Worm (Caenorhabditis elegans): ENCODE results near the gene srz-103.
"Not testable (repeated sequence)": the region's sequence is repeated elsewhere in the genome, so short reads cannot be mapped to it uniquely, and the experiment has no call there.

Gene srz-103

ce11 chrV:16666647-16667046 lies 12.5 kb downstream of the srz-103 start, which contains the start of gene F14F8.14:
Gene F14F8.14 (minus strand): TSS chrV:16666747.
- TF ChIP-seq repo-1 (tag; optimal IDR thresholded peaks at IDR 0.05) (no peak), mes-4 (tag; optimal IDR thresholded peaks at IDR 0.05) (no peak), lin-26 (GFP tag; IDR thresholded peaks at IDR 0.05) (no peak), gei-17 (GFP tag; optimal IDR thresholded peaks at IDR 0.05) (no peak), B0035.1 (tag; optimal IDR thresholded peaks at IDR 0.05) (no peak), lsl-1 (GFP tag; optimal IDR thresholded peaks at IDR 0.05) (no peak), D2030.7 (GFP tag; IDR thresholded peaks at IDR 0.05) (no peak), ztf-25 (GFP tag; IDR thresholded peaks at IDR 0.05) (no peak), ceh-91 (GFP tag; IDR thresholded peaks at IDR 0.05) (no peak)

ce11 chrV:16660816-16661215 lies 18.3 kb downstream of the srz-103 start, which contains the start of gene Y70C5B.2:
Gene Y70C5B.2 (minus strand): TSS chrV:16660916.
- TF ChIP-seq T26A5.8 (tag; optimal IDR thresholded peaks at IDR 0.05); hrde-1 (tag; optimal IDR thresholded peaks at IDR 0.05; ENCODE audit: borderline replicate concordance); B0019.2 (GFP tag; conservative IDR thresholded peaks at IDR 0.05): not testable (repeated sequence)

DNA sequence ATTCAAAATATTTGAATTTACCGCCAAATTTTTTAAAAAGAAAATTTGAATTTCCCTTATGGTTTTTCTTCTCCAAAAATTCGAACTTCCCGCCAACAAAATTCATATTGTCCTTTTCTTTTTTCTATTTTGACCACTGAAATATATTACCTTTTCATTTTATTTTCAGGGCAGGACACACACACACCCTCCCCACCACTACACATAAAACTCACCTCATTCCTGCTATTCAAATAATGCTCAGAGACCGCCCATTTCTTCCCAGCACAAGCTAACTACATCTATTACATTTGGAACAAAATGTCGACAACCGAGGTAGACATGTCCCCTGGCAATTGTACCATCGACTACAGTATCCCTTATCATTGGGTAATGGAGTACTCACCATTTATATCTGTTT lies 24.9 kb downstream of the srz-103 start, which contains the start of gene W06G6.15:
W06G6.15 (plus strand) TSS at position 301 of the 400 bp plus-strand sequence.
- TF ChIP-seq ZK185.1 (tag; optimal IDR thresholded peaks at IDR 0.05; ENCODE audit: poor library complexity, severe bottlenecking); athp-1 (tag; optimal IDR thresholded peaks at IDR 0.05); ceh-100 (GFP tag; IDR thresholded peaks at IDR 0.05): not testable (repeated sequence)

DNA sequence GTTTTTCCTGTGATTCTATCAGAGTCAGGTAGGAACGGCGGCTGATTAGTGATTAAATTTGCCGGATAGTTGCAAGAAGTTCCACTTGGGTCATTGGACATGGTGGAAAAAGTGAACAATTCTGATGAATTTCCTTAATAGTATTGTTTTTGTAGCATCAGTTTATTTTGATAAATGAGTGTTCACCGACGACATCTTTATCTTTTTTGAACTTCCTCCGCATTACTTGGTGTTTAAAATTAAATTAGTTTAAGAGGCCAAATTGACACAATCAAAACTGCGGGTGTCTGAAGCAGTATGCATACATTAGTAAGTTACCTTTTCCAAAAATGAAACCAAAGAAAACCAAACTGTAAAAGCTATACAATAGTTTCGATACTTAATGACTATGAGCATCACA lies 29.9 kb downstream of the srz-103 start, which contains the start of gene W06G6.11:
W06G6.11 (minus strand) TSS at position 101 of the 400 bp plus-strand sequence.
- TF ChIP-seq ztf-6 (GFP tag; IDR thresholded peaks at IDR 0.05); rec-8 (tag; optimal IDR thresholded peaks at IDR 0.05); aptf-2 (GFP tag; conservative IDR thresholded peaks at IDR 0.05): not testable (repeated sequence)

DNA sequence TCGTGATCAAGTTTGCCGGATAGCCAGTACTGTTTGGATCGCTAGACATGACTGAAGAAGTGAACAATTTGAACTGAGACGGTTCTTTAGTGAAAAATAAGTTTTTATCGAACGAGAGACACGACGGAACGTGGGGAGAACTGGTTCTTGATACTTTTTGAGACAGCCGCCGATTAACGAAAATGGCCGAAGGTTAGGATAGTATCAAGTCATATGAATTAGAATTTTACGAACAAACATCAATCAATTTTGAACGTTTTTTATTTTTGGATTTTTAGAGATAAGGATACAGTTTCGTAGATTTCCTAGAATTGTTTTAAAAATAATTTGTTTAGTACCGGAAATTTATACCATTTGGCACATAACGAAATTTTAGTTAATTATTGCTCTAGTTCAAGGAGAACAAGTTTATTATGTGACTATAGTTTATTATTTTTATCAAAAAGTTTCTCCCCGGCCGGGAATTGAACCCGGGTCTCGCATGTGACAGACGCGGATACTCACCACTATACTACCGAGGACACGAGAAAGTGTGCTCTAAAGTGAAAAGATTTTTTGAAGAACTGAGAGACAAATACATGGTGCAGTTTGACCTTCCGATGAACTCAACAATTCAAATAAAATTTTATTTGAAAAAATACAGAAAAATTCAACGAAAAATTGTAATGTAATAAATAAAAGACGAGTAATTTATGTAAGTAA lies 30.7 kb downstream of the srz-103 start, which contains the start of gene W06G6.20:
W06G6.20 (minus strand) TSS at position 51 of the 702 bp plus-strand sequence.
- peak in 1 of 2 experiments; percentile 11 for TF ChIP-seq rec-8 (tag; optimal IDR thresholded peaks at IDR 0.05)
- TF ChIP-seq attf-5 (GFP tag; optimal IDR thresholded peaks at IDR 0.05) = no peak
- TF ChIP-seq ztf-25 (GFP tag; IDR thresholded peaks at IDR 0.05) = peak; percentile 61; the same call in 1 of the 2 replicates
- no peak for TF ChIP-seq K12H6.12 (tag; optimal IDR thresholded peaks at IDR 0.05)
- peak in 1 of 2 experiments; percentile 44 for TF ChIP-seq let-607 (tag; optimal IDR thresholded peaks at IDR 0.05)
- no peak for TF ChIP-seq hrde-1 (tag; optimal IDR thresholded peaks at IDR 0.05; ENCODE audit: borderline replicate concordance)
- no peak for TF ChIP-seq Y53G8AR.9 (GFP tag; conservative IDR thresholded peaks at IDR 0.05)
- no peak for TF ChIP-seq cebp-1 (GFP tag; IDR thresholded peaks at IDR 0.05)
- peak; percentile 31 for TF ChIP-seq cebp-1 (tag; optimal IDR thresholded peaks at IDR 0.05)
- no peak for TF ChIP-seq hlh-12 (tag; optimal IDR thresholded peaks at IDR 0.05)
- TF ChIP-seq rpc-1 (optimal IDR thresholded peaks at IDR 0.05) = peak; percentile 71
- TF ChIP-seq rpc-1 (tag; optimal IDR thresholded peaks at IDR 0.05) = peak; percentile 90
- TF ChIP-seq F23B12.7 (tag; optimal IDR thresholded peaks at IDR 0.05; ENCODE audit: insufficient read depth) = peak; percentile 70
- peak; percentile 75 for TF ChIP-seq snpc-1.1 (tag; optimal IDR thresholded peaks at IDR 0.05; ENCODE audit: insufficient read depth)
- peak; percentile 40 for TF ChIP-seq T07F8.4 (tag; optimal IDR thresholded peaks at IDR 0.05)
- 0 out of 2 replicates have a peak, but pooled peaks have one; percentile 9 for TF ChIP-seq ceh-100 (GFP tag; IDR thresholded peaks at IDR 0.05)
- TF ChIP-seq nhr-80 (tag; optimal IDR thresholded peaks at IDR 0.05) = peak; percentile 3
- TF ChIP-seq him-1 (tag; optimal IDR thresholded peaks at IDR 0.05) = peak; percentile 74
- TF ChIP-seq lsy-27 (tag; optimal IDR thresholded peaks at IDR 0.05; ENCODE audit: borderline replicate concordance, insufficient read depth) = peak; percentile 22
- TF ChIP-seq hsf-1 (GFP tag; IDR thresholded peaks at IDR 0.05) = peak; percentile 20; the same call in 1 of the 2 replicates
- no peak for TF ChIP-seq xnd-1 (tag; optimal IDR thresholded peaks at IDR 0.05)
- TF ChIP-seq fkh-3 (tag; optimal IDR thresholded peaks at IDR 0.05) = no peak
- peak; percentile 50; the same call in 1 of the 2 replicates for TF ChIP-seq hmg-1.2 (GFP tag; IDR thresholded peaks at IDR 0.05)
- no peak for TF ChIP-seq attf-3 (GFP tag; conservative IDR thresholded peaks at IDR 0.05)
